Worm (Caenorhabditis elegans) whole organism, late embryonic: ENCODE measurements around the gene T11F9.22.

Experiments used
- C38D4.7 ChIP-seq: fragments of 200-800 bp; sonication (Bioruptor generic); optimal IDR thresholded peaks from 2 replicates; lab custom pipeline; 2018; ENCODE audit warnings: mild to moderate bottlenecking, missing genetic modification characterization, moderate library complexity, missing compliant biosample characterization
- T23F11.4 ChIP-seq: fragments of 200-800 bp; sonication (Bioruptor generic); optimal IDR thresholded peaks from 2 replicates; lab custom pipeline; 2018; ENCODE audit warnings: mild to moderate bottlenecking, missing genetic modification characterization, missing compliant biosample characterization
- Y22D7AL.16 ChIP-seq: sonication (generic microtip); optimal IDR thresholded peaks from 2 replicates; lab custom pipeline; 2016; ENCODE audit warnings: missing genetic modification characterization, missing compliant biosample characterization
- ahr-1 ChIP-seq: sonication (generic microtip); optimal IDR thresholded peaks from 2 replicates; lab custom pipeline; 2016; ENCODE audit warnings: missing genetic modification characterization, missing compliant biosample characterization
- ceh-14 ChIP-seq: sonication (generic microtip); optimal IDR thresholded peaks from 2 replicates; lab custom pipeline; 2016; ENCODE audit warnings: missing genotype, missing genetic modification characterization, missing compliant biosample characterization
- ceh-18 ChIP-seq: sonication (generic microtip); optimal IDR thresholded peaks from 2 replicates; lab custom pipeline; 2016; ENCODE audit warnings: missing genetic modification characterization, missing compliant biosample characterization
- ceh-19 ChIP-seq: fragments of 200-800 bp; sonication (Bioruptor generic); optimal IDR thresholded peaks from 2 replicates; lab custom pipeline; 2018; ENCODE audit warnings: mild to moderate bottlenecking, missing genetic modification characterization, missing compliant biosample characterization
- ceh-2 ChIP-seq: sonication (generic microtip); optimal IDR thresholded peaks from 2 replicates; lab custom pipeline; 2016; ENCODE audit warnings: missing genotype, missing genetic modification characterization, missing compliant biosample characterization
- ceh-30 ChIP-seq: fragments of 150-350 bp; optimal IDR thresholded peaks from 2 replicates; lab custom pipeline; 2014; ENCODE audit warnings: missing biosample characterization, missing genetic modification characterization
- ceh-31 ChIP-seq: sonication (generic microtip); optimal IDR thresholded peaks from 2 replicates; lab custom pipeline; 2016; ENCODE audit warnings: missing genetic modification characterization, missing compliant biosample characterization
- ceh-45 ChIP-seq: fragments of 200-800 bp; sonication (Bioruptor generic); IDR thresholded peaks from 2 replicates; pipeline ENCODE4 v1.3.6; 2022; ENCODE audit warnings: missing genetic modification reagents, missing genetic modification characterization, missing compliant biosample characterization
- ceh-48 ChIP-seq: sonication (generic microtip); optimal IDR thresholded peaks from 2 replicates; lab custom pipeline; 2016; ENCODE audit warnings: missing genetic modification characterization, inconsistent platforms, missing compliant biosample characterization
- elt-4 ChIP-seq: sonication (generic microtip); optimal IDR thresholded peaks from 2 replicates; lab custom pipeline; 2016; ENCODE audit warnings: missing genetic modification characterization, missing compliant biosample characterization
- ets-4 ChIP-seq: sonication (generic microtip); optimal IDR thresholded peaks from 2 replicates; lab custom pipeline; 2016; ENCODE audit warnings: missing genetic modification characterization, missing compliant biosample characterization
- fax-1 ChIP-seq: sonication (generic microtip); optimal IDR thresholded peaks from 2 replicates; lab custom pipeline; 2016; ENCODE audit warnings: missing genotype, missing genetic modification characterization, missing compliant biosample characterization
- fkh-10 ChIP-seq: fragments of 150-350 bp; optimal IDR thresholded peaks from 2 replicates; lab custom pipeline; 2014; ENCODE audit warnings: missing biosample characterization, missing genetic modification reagents, missing genetic modification characterization
- hlh-13 ChIP-seq: fragments of 200-800 bp; sonication (Bioruptor generic); optimal IDR thresholded peaks from 2 replicates; lab custom pipeline; 2018; ENCODE audit warnings: mild to moderate bottlenecking, missing genetic modification characterization, missing compliant biosample characterization
- hlh-30 ChIP-seq: sonication (generic microtip); optimal IDR thresholded peaks from 2 replicates; lab custom pipeline; 2017; ENCODE audit warnings: antibody characterized with exemption, missing genetic modification characterization, missing compliant biosample characterization; ENCODE audit not compliant: insufficient read depth
- hlh-6 ChIP-seq: sonication (generic microtip); optimal IDR thresholded peaks from 2 replicates; lab custom pipeline; 2016; ENCODE audit warnings: missing genotype, missing genetic modification characterization, missing compliant biosample characterization
- mec-3 ChIP-seq: sonication (generic microtip); optimal IDR thresholded peaks from 2 replicates; lab custom pipeline; 2016; ENCODE audit warnings: borderline replicate concordance, missing genetic modification characterization, missing compliant biosample characterization
- nfya-1 ChIP-seq: sonication (generic microtip); optimal IDR thresholded peaks from 2 replicates; lab custom pipeline; 2017; ENCODE audit warnings: missing genetic modification characterization, mild to moderate bottlenecking, missing compliant biosample characterization, antibody characterized with exemption, moderate library complexity
- npax-4 ChIP-seq: sonication (generic microtip); optimal IDR thresholded peaks from 2 replicates; lab custom pipeline; 2016; ENCODE audit warnings: missing genetic modification characterization, missing compliant biosample characterization
- pha-4 ChIP-seq: fragments of 150-350 bp; optimal IDR thresholded peaks from 2 replicates; lab custom pipeline; 2018; ENCODE audit warnings: missing biosample characterization, missing genetic modification reagents, missing genetic modification characterization
- ref-2 ChIP-seq: sonication (generic microtip); optimal IDR thresholded peaks from 2 replicates; lab custom pipeline; 2016; ENCODE audit warnings: missing genetic modification characterization, missing compliant biosample characterization
- rnt-1 ChIP-seq: sonication (generic microtip); optimal IDR thresholded peaks from 2 replicates; lab custom pipeline; 2016; ENCODE audit warnings: missing genetic modification characterization, missing compliant biosample characterization
- sox-4 ChIP-seq: sonication (generic microtip); optimal IDR thresholded peaks from 2 replicates; lab custom pipeline; 2017; ENCODE audit warnings: mild to moderate bottlenecking, missing genetic modification characterization, inconsistent platforms, missing compliant biosample characterization
- syd-9 ChIP-seq: sonication (generic microtip); optimal IDR thresholded peaks from 2 replicates; lab custom pipeline; 2016; ENCODE audit warnings: mild to moderate bottlenecking, missing genetic modification characterization, moderate library complexity, missing compliant biosample characterization
- tbx-2 ChIP-seq: sonication (generic microtip); optimal IDR thresholded peaks from 2 replicates; lab custom pipeline; 2016; ENCODE audit warnings: missing genetic modification characterization, missing compliant biosample characterization
- unc-42 ChIP-seq: sonication (generic microtip); optimal IDR thresholded peaks from 2 replicates; lab custom pipeline; 2016; ENCODE audit warnings: missing genotype, missing genetic modification characterization, missing compliant biosample characterization
- unc-55 ChIP-seq: sonication (generic microtip); optimal IDR thresholded peaks from 2 replicates; lab custom pipeline; 2017; ENCODE audit warnings: missing biosample characterization, missing genetic modification reagents, missing genetic modification characterization
- zip-5 ChIP-seq: sonication (generic microtip); optimal IDR thresholded peaks from 2 replicates; lab custom pipeline; 2016; ENCODE audit warnings: missing genetic modification characterization, missing compliant biosample characterization

T11F9.22 gene

ce11 chrV:11454917-11455316 lies 24.6 kb upstream of the T11F9.22 start:
- no peak for TF ChIP-seq fkh-10
- no peak for TF ChIP-seq ceh-19 (GFP tag; lab: Kevin White, UChicago)
- no peak for TF ChIP-seq sox-4 (tag; lab: Kevin White, UChicago)
- TF ChIP-seq unc-42, result peak; percentile 61
- TF ChIP-seq, all 69 proteins: peak for 1

ce11 chrV:11459255-11459654 lies 20.3 kb upstream of the T11F9.22 start, which contains the start of gene T11F9.1:
T11F9.1 (plus strand) TSS chrV:11459555.
- TF ChIP-seq C38D4.7 (GFP tag; lab: Kevin White, UChicago) (no peak), elt-4 (tag; lab: Kevin White, UChicago) (no peak), ceh-31 (no peak), ets-4 (tag; lab: Kevin White, UChicago) (no peak), ahr-1 (tag; lab: Kevin White, UChicago) (no peak), ceh-48 (tag; lab: Kevin White, UChicago) (no peak), hlh-6 (tag; lab: Kevin White, UChicago) (no peak), ceh-45 (no peak), nfya-1 (no peak), zip-5 (no peak), rnt-1 (tag; lab: Kevin White, UChicago) (no peak), hlh-13 (GFP tag; lab: Kevin White, UChicago) (no peak), ceh-30 (tag; lab: Kevin White, UChicago) (no peak), fax-1 (tag; lab: Kevin White, UChicago) (no peak), Y22D7AL.16 (tag; lab: Kevin White, UChicago) (no peak), T23F11.4 (no peak), tbx-2 (no peak), ref-2 (tag; lab: Kevin White, UChicago) (no peak), syd-9 (tag; lab: Kevin White, UChicago) (no peak), hlh-30 (tag; lab: Kevin White, UChicago) (no peak)

ce11 chrV:11462963-11463453 lies 16.5 kb upstream of the T11F9.22 start, which contains the start of gene zipt-16:
zipt-16 (plus strand) TSS chrV:11463013.
- TF ChIP-seq pha-4 (tag; lab: Kevin White, UChicago) (no peak), ceh-14 (tag; lab: Kevin White, UChicago) (no peak), elt-4 (tag; lab: Kevin White, UChicago) (peak; percentile 2)

- no peak for TF ChIP-seq ceh-18
- TF ChIP-seq npax-4, result no peak
- no peak for TF ChIP-seq zip-5
- TF ChIP-seq unc-55 (GFP tag; lab: Kevin White, UChicago), result no peak
These were observed 9.2 kb upstream of the T11F9.22 start, which contains the start of gene aat-6 for ce11 chrV:11470210-11470713. aat-6 (minus strand) TSS chrV:11470663.

- no peak for TF ChIP-seq rnt-1 (tag; lab: Kevin White, UChicago)
- no peak for TF ChIP-seq unc-42
- no peak for TF ChIP-seq ceh-2 (tag; lab: Kevin White, UChicago)
These were observed 7.3 kb upstream of the T11F9.22 start, which contains the start of the genes nas-20 and nas-21 for ce11 chrV:11472209-11472608. nas-20 (minus strand) TSS chrV:11472309. nas-21 (plus strand) TSS chrV:11472564.

ce11 chrV:11474399-11474798 lies 5.1 kb upstream of the T11F9.22 start, which contains the start of gene nas-22:
nas-22 (plus strand) TSS chrV:11474699.
- TF ChIP-seq Y22D7AL.16 (tag; lab: Kevin White, UChicago) (no peak), tbx-2 (no peak), rnt-1 (tag; lab: Kevin White, UChicago) (no peak), mec-3 (tag; lab: Kevin White, UChicago) (no peak), C38D4.7 (GFP tag; lab: Kevin White, UChicago) (no peak)
